Worm (Caenorhabditis elegans) whole organism, midembryonic: Measurements from ENCODE around the gene cec-3.

Experiments used
- T22C8.4 ChIP-seq: fragments of 200-800 bp; sonication (Bioruptor generic); IDR thresholded peaks from 2 replicates; pipeline ENCODE4 v1.3.6; 2022; ENCODE audit warnings: missing genetic modification characterization, missing compliant biosample characterization
- cog-1 ChIP-seq: sonication (generic microtip); optimal IDR thresholded peaks from 2 replicates; lab custom pipeline; 2016; ENCODE audit warnings: missing genetic modification characterization, missing compliant biosample characterization
- flt-1 ChIP-seq: fragments of 200-800 bp; sonication (Bioruptor generic); IDR thresholded peaks from 2 replicates; pipeline ENCODE4 v1.3.6; 2022; ENCODE audit warnings: missing genetic modification characterization, missing compliant biosample characterization
- klf-2 ChIP-seq: fragments of 200-800 bp; sonication (Bioruptor generic); conservative IDR thresholded peaks from 2 replicates; pipeline ENCODE4 v1.3.6; 2022; ENCODE audit warnings: missing genetic modification reagents, missing genetic modification characterization, missing compliant biosample characterization
- med-1 ChIP-seq: sonication (generic microtip); optimal IDR thresholded peaks from 2 replicates; lab custom pipeline; 2017; ENCODE audit warnings: missing genetic modification characterization, mild to moderate bottlenecking, missing compliant biosample characterization, antibody characterized with exemption, missing genetic modification reagents; ENCODE audit not compliant: insufficient read depth
- ref-1 ChIP-seq: fragments of 200-800 bp; sonication (Bioruptor generic); conservative IDR thresholded peaks from 2 replicates; pipeline ENCODE4 v1.3.6; 2022; ENCODE audit warnings: missing genetic modification reagents, missing genetic modification characterization, missing compliant biosample characterization
- tab-1 ChIP-seq: fragments of 200-800 bp; sonication (Bioruptor generic); IDR thresholded peaks from 2 replicates; pipeline ENCODE4 v1.3.6; 2022; ENCODE audit warnings: missing genetic modification characterization, missing compliant biosample characterization
- ztf-23 ChIP-seq: fragments of 200-800 bp; sonication (Bioruptor generic); IDR thresholded peaks from 2 replicates; pipeline ENCODE4 v1.3.6; 2022; ENCODE audit warnings: missing genetic modification reagents, missing genetic modification characterization, missing compliant biosample characterization
- ztf-29 ChIP-seq: fragments of 200-800 bp; sonication (Bioruptor generic); IDR thresholded peaks from 2 replicates; pipeline ENCODE4 v1.3.6; 2022; ENCODE audit warnings: missing genetic modification reagents, missing genetic modification characterization, missing compliant biosample characterization

Gene cec-3

DNA sequence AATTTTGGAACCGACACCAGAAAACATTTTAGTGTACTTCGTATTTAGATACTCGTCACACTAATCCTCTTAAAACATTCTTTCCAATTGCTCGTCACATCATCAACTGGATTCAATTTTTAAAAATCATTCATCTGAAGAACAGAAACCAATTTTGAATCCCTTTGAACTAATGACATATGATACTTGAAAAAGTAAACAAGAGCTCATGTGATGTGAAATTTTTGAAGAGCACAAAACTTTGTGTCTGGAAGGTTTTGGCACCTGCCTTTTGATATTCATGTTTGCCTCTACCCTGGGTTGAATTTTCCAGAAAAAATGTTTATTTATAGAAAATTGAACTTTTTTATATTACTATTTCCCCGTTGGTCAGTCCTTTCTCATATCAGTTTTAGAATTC lies 31.4 kb upstream of the cec-3 start:
- TF ChIP-seq T22C8.4 (no peak), flt-1 (no peak), med-1 (GFP tag; lab: Kevin White, UChicago) (no peak), ztf-29 (no peak), klf-2 (GFP tag; lab: Robert Waterston, UW) (no peak), tab-1 (no peak), ztf-23 (no peak), cog-1 (tag; lab: Kevin White, UChicago) (no peak), ref-1 (GFP tag; lab: Robert Waterston, UW) (no peak)

DNA sequence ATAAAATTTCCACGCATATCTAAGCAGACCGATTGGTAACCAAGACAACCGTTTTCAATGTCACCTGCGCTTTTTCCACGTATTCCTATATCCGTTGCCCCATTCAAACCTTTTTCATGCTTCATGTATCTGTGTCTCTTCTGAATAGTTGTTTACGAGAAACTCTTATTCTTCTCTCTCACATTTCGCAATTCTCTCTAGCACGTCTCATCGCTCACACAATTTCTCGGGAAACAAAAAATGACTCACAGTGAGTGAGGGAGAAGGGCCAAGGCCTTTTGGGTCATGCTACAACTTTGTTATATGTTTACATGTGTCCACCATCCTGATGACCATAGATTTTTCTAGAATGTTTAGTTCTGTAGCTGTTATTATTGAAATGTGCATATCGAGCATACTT lies 29.9 kb upstream of the cec-3 start:
- TF ChIP-seq med-1 (GFP tag; lab: Kevin White, UChicago) (no peak), flt-1 (no peak), ztf-23 (no peak), klf-2 (GFP tag; lab: Robert Waterston, UW) (no peak), ref-1 (GFP tag; lab: Robert Waterston, UW) (no peak), cog-1 (tag; lab: Kevin White, UChicago) (no peak), ztf-29 (no peak), tab-1 (no peak), T22C8.4 (no peak)

DNA sequence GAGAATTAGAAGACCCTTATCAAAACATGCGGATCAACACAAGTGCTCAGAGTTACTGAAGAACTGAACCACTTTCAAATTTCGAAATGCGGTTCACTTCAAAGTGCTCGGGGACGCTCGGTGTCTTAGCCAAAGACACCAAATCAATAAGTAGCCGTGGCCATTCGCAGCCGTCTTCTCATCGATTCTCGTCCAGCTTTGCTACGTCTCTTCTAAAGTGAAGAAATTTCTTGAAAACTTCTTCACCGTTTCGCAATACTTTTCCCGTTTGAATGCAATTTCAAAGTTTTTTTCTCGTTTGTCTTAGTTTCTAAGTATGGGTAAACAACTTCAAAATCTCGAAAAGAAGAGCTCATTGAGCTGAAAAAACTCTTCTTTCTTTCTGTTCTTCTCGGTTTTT lies 27.5 kb upstream of the cec-3 start:
- TF ChIP-seq tab-1, result no peak
- no peak for TF ChIP-seq ztf-23
- TF ChIP-seq T22C8.4, result no peak
- no peak for TF ChIP-seq klf-2 (GFP tag; lab: Robert Waterston, UW)
- TF ChIP-seq flt-1, result no peak
- no peak for TF ChIP-seq med-1 (GFP tag; lab: Kevin White, UChicago)
- TF ChIP-seq ref-1 (GFP tag; lab: Robert Waterston, UW), result no peak

DNA sequence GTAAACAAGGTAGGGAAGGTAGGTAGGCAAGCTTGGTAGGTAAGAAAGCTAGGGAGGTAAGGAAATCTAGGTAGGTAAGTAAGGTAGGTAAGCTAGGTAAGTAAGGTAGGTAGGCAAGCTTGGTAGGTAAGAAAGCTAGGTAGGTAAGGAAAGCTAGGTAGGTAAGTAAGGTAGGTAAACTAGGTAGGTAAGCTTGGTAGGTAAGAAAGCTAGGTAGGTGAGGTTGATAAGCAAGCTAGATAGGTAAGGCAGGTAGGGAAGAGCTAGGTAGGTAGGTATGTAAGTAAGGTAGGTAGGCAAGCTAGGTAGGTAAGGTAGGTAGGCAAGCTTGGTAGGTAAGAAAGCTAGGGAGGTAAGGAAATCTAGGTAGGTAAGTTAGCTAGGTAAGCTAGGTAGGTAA lies 25.8 kb upstream of the cec-3 start:
- TF ChIP-seq klf-2 (GFP tag; lab: Robert Waterston, UW), result peak; percentile 52; the same call in 1 of the 2 replicates
- peak; percentile 66; the same call in 1 of the 2 replicates for TF ChIP-seq ztf-23

ce11 chrII:7880373-7880862 lies 23.0 kb upstream of the cec-3 start, which contains the start of gene perm-1:
perm-1 (plus strand) TSS chrII:7880812.
- TF ChIP-seq ref-1 (GFP tag; lab: Robert Waterston, UW), result no peak
- no peak for TF ChIP-seq med-1 (GFP tag; lab: Kevin White, UChicago)
- TF ChIP-seq ztf-23, result no peak
- TF ChIP-seq ztf-29, result no peak
- TF ChIP-seq tab-1, result no peak
- TF ChIP-seq klf-2 (GFP tag; lab: Robert Waterston, UW), result no peak
- no peak for TF ChIP-seq flt-1
- TF ChIP-seq cog-1 (tag; lab: Kevin White, UChicago), result no peak
- no peak for TF ChIP-seq T22C8.4

DNA sequence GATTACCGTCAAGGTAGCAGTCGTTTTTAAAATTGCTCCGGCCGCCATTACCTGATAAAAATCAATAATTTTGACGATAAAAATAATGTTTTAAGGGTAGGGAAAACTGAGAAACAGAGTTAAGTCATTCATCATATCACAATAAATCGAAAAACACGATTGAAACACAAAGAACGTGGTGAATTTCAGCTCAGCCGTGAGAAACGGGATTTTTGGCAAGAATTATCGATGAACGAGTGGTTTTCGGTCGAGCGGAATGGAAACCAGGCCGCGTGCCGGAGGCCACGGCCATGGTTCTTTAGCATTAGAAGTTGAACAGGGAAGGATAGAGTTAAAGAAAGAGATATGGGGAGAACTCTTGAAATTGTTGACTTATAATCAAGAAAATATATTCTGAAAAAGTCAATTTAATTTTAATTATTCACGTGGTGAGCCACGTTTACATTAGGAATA lies 21.9 kb upstream of the cec-3 start, which contains the start of the genes vha-4 and T01H3.5:
vha-4 (minus strand) TSS at position 51 of the 453 bp plus-strand sequence.
T01H3.5 (plus strand) TSS at position 351 of the 453 bp plus-strand sequence.
- TF ChIP-seq cog-1 (tag; lab: Kevin White, UChicago) (no peak), T22C8.4 (no peak), ztf-29 (no peak), flt-1 (no peak), ref-1 (GFP tag; lab: Robert Waterston, UW) (no peak), ztf-23 (no peak), klf-2 (GFP tag; lab: Robert Waterston, UW) (no peak), tab-1 (no peak), med-1 (GFP tag; lab: Kevin White, UChicago) (no peak)

DNA sequence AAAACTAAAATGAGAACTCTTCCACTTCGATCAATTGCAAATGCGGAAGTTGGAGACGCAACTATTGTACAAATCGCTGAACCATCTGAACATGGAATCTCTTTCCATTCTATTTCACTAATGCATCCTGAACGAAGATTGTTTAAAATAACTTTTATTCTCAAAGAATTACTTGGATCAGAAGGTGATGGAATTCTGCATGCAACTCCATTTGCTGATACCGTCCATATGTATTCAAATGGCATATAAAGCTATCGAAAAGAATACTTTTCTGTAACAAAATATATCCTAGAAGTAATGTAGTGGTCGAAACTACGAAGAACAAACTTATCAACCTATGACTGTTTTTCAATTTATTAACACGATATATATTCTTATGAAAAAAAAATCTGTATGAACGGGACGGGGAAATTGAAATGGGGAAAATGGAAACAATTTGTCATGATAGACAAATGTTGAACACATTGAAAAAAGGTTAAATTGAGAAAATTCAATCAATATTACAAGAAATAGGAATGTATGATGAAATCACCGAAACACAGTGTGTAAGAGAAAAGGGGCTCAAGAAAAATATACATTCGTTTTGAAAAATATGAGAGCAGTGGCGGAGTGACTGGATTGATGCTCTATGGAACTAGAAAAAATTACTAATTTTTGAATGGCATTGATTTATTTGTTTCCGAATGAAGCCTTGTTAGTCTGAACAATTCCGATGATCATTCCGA lies 20.5 kb upstream of the cec-3 start, which contains the start of gene T01H3.2:
T01H3.2 (minus strand) TSS at position 251 of the 725 bp plus-strand sequence.
- TF ChIP-seq tab-1 (no peak), ref-1 (GFP tag; lab: Robert Waterston, UW) (no peak), ztf-23 (no peak), flt-1 (no peak), med-1 (GFP tag; lab: Kevin White, UChicago) (no peak), klf-2 (GFP tag; lab: Robert Waterston, UW) (no peak), ztf-29 (no peak), T22C8.4 (no peak), cog-1 (tag; lab: Kevin White, UChicago) (no peak)

ce11 chrII:7873843-7874372 lies 16.5 kb upstream of the cec-3 start, which contains the start of gene T01H3.3:
T01H3.3 (minus strand) TSS chrII:7873893.
- no peak for TF ChIP-seq flt-1
- TF ChIP-seq klf-2 (GFP tag; lab: Robert Waterston, UW), result no peak
- TF ChIP-seq med-1 (GFP tag; lab: Kevin White, UChicago), result no peak

DNA sequence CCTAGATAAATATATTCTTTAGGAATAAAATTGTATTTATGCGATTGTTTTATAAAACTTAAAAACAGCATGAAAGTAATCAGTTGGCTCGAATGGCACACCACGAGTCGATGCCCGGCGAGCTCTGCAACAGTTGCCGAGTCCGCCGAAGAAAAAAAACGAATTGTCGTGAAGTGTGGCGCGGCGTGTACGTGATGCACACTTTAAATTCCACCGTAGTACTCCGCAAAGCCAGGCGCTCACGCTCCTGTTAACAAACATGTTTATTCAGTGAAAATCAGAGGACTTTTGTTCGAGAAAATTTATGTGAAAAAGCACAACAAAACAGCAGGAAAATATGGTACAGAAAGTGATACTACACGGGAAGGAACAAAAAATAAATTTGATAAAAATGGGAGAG lies 13.2 kb upstream of the cec-3 start:
- TF ChIP-seq med-1 (GFP tag; lab: Kevin White, UChicago) (no peak), flt-1 (0 out of 2 replicates have a peak, but pooled peaks have one; percentile 20)

DNA sequence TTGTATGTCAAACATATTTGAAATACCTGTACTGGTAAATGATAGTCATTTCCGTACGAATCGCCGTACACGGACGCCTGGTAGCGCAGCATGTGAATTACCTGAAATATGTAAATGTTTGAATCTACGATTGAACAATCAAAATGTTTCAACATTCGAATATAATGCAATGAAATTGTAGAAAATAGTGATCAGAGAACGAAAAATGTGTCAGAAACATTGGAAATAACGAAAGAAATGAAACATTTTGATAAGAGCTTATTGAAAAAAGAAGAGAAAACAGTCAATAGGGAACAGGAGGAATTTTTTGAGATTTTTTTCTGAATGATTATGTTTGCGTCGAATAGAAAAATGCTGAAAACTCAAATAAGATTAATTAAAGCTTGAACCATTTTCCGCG lies 12.7 kb upstream of the cec-3 start, which contains the start of gene ztf-17:
ztf-17 (minus strand) TSS at position 101 of the 400 bp plus-strand sequence.
- TF ChIP-seq flt-1 (no peak), cog-1 (tag; lab: Kevin White, UChicago) (no peak), tab-1 (no peak), klf-2 (GFP tag; lab: Robert Waterston, UW) (no peak), med-1 (GFP tag; lab: Kevin White, UChicago) (no peak), T22C8.4 (no peak), ztf-29 (no peak), ztf-23 (no peak), ref-1 (GFP tag; lab: Robert Waterston, UW) (no peak)
